Fruit fly (Drosophila melanogaster) whole organism: ENCODE data around the gene CG5781.

Experiments
- CG8478 ChIP-seq: fragments of >200 bp; optimal IDR thresholded peaks from 2 replicates; lab custom pipeline; 2018; ENCODE audit warnings: inconsistent platforms
- Dll ChIP-seq: fragments of >200 bp; optimal IDR thresholded peaks from 2 replicates; lab custom pipeline; 2017
- EcR ChIP-seq, 2 experiments: fragments of >200 bp; optimal IDR thresholded peaks; 2 replicates each; lab custom pipeline; 2017; ENCODE audit warnings: missing biosample characterization in 2 of 2, missing genetic modification characterization in 2 of 2, missing genetic modification reagents in 2 of 2
- pan ChIP-seq: fragments of >200 bp; optimal IDR thresholded peaks from 2 replicates; lab custom pipeline; 2017
- psq ChIP-seq: fragments of >200 bp; optimal IDR thresholded peaks from 2 replicates; lab custom pipeline; 2017
- usp ChIP-seq: fragments of >200 bp; optimal IDR thresholded peaks from 2 replicates; lab custom pipeline; 2017; ENCODE audit warnings: missing biosample characterization, missing genetic modification characterization, mixed read lengths

Gene CG5781

dm6 chr2L:12705376-12705775 lies 8.3 kb upstream of the CG5781 start:
- no peak for TF ChIP-seq psq (lab: Kevin White, UChicago)
- TF ChIP-seq pan (lab: Kevin White, UChicago): no peak
- no peak for TF ChIP-seq Dll
- TF ChIP-seq CG8478 (lab: Kevin White, UChicago): no peak

- no peak for TF ChIP-seq EcR (GFP tag; optimal IDR thresholded peaks at IDR 0.05; lab: Kevin White, UChicago)
Observed at dm6 chr2L:12704418-12704920, 7.3 kb upstream of the CG5781 start, which contains the start of the genes CG5776 and spict. TSS of gene CG5776 (minus strand) at chr2L:12704451. TSS of gene spict (plus strand) at chr2L:12704725.

dm6 chr2L:12701498-12701897 lies 4.4 kb upstream of the CG5781 start:
- TF ChIP-seq pan (lab: Kevin White, UChicago) (no peak), psq (lab: Kevin White, UChicago) (no peak), usp (no peak), CG8478 (lab: Kevin White, UChicago) (no peak), Dll (no peak), EcR (GFP tag; optimal IDR thresholded peaks at IDR 0.05; lab: Kevin White, UChicago) (no peak)

- TF ChIP-seq EcR (GFP tag; optimal IDR thresholded peaks at IDR 0.05; lab: Kevin White, UChicago) (no peak), Dll (no peak), usp (no peak), pan (lab: Kevin White, UChicago) (no peak), CG8478 (lab: Kevin White, UChicago) (no peak), psq (lab: Kevin White, UChicago) (no peak)
Observed at dm6 chr2L:12700381-12700963, 3.3 kb upstream of the CG5781 start, which contains the start of gene CG17036. TSS of gene CG17036 (minus strand) at chr2L:12700746.

- TF ChIP-seq EcR (GFP tag; optimal IDR thresholded peaks at IDR 0.05; lab: Kevin White, UChicago) (no peak), CG8478 (lab: Kevin White, UChicago) (no peak), usp (no peak), Dll (no peak), pan (lab: Kevin White, UChicago) (no peak), psq (lab: Kevin White, UChicago) (no peak)
Observed at dm6 chr2L:12694823-12695420, 2.2 kb downstream of the CG5781 start, which contains the start of the genes IFT43 and PICK1. TSS of gene IFT43 (minus strand) at chr2L:12694988. TSS of gene PICK1 (plus strand) at chr2L:12695033.

- no peak for TF ChIP-seq usp
- TF ChIP-seq CG8478 (lab: Kevin White, UChicago): no peak
Observed at dm6 chr2L:12692343-12693079, 4.6 kb downstream of the CG5781 start, which contains the start of the genes CCT4 and CG6153. TSS of gene CCT4 (minus strand) at chr2L:12692934. TSS of gene CG6153 (plus strand) at chr2L:12692993.

dm6 chr2L:12689281-12689765 lies 7.8 kb downstream of the CG5781 start:
- TF ChIP-seq CG8478 (lab: Kevin White, UChicago) (no peak), usp (no peak), psq (lab: Kevin White, UChicago) (no peak), pan (lab: Kevin White, UChicago) (no peak), EcR (GFP tag; optimal IDR thresholded peaks at IDR 0.05; lab: Kevin White, UChicago) (no peak), Dll (no peak)

- TF ChIP-seq pan (lab: Kevin White, UChicago) (no peak), CG8478 (lab: Kevin White, UChicago) (no peak), psq (lab: Kevin White, UChicago) (no peak), usp (no peak), EcR (GFP tag; optimal IDR thresholded peaks at IDR 0.05; lab: Kevin White, UChicago) (no peak), Dll (no peak)
Observed at dm6 chr2L:12686811-12687210, 10.3 kb downstream of the CG5781 start.

dm6 chr2L:12681603-12682368 lies 15.3 kb downstream of the CG5781 start:
- TF ChIP-seq EcR (GFP tag; optimal IDR thresholded peaks at IDR 0.05; lab: Kevin White, UChicago) (no peak), pan (lab: Kevin White, UChicago) (no peak), Dll (no peak), psq (lab: Kevin White, UChicago) (no peak), CG8478 (lab: Kevin White, UChicago) (no peak), usp (no peak)

- TF ChIP-seq CG8478 (lab: Kevin White, UChicago) (no peak), pan (lab: Kevin White, UChicago) (no peak), psq (lab: Kevin White, UChicago) (no peak), Dll (no peak), usp (no peak), EcR (GFP tag; optimal IDR thresholded peaks at IDR 0.05; lab: Kevin White, UChicago) (no peak)
Observed at dm6 chr2L:12679310-12679709, 17.8 kb downstream of the CG5781 start.

- TF ChIP-seq pan (lab: Kevin White, UChicago) (no peak), psq (lab: Kevin White, UChicago) (no peak), EcR (GFP tag; optimal IDR thresholded peaks at IDR 0.05; lab: Kevin White, UChicago) (no peak), Dll (no peak), usp (no peak), CG8478 (lab: Kevin White, UChicago) (no peak)
Observed at dm6 chr2L:12678286-12678685, 18.8 kb downstream of the CG5781 start.
